Worm (Caenorhabditis elegans): Measurements from ENCODE around the gene lect-2.

Gene lect-2

DNA sequence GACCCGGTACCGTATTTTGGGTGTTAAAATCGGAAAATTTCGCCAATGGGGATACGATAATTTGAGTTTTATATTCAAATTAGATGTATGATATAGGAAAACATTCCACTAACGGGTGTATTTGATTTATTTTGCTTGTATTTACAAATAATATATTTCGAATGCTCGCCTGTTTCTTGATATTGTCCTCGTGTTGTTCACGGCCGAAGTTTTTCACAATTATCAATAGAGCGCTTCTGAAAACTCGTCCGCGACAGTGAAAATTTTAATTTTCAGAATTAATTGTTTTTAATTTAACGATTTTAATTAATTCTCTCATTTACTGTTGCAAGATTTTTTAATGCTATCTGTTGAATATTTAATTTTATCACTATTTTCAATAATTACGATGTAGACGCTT is 29.1 kb downstream of the lect-2 start (continued):
- no peak for TF ChIP-seq Y53G8AR.9 (GFP tag; conservative IDR thresholded peaks at IDR 0.05)
- no peak for TF ChIP-seq nhr-120 (GFP tag; IDR thresholded peaks at IDR 0.05)
- no peak for TF ChIP-seq bed-1 (GFP tag; IDR thresholded peaks at IDR 0.05)
- no peak for TF ChIP-seq nfya-1 (tag; optimal IDR thresholded peaks at IDR 0.05; ENCODE audit: borderline replicate concordance, insufficient read depth)
- peak; percentile 53 for TF ChIP-seq madf-6 (GFP tag; IDR thresholded peaks at IDR 0.05)
- no peak for TF ChIP-seq hsf-1 (GFP tag; IDR thresholded peaks at IDR 0.05)
- TF ChIP-seq D2030.7 (GFP tag; IDR thresholded peaks at IDR 0.05), result peak; percentile 51; the same call in 1 of the 2 replicates
- no peak for TF ChIP-seq egrh-3 (GFP tag; IDR thresholded peaks at IDR 0.05)
- peak; percentile 29 for TF ChIP-seq ceh-27 (GFP tag; optimal IDR thresholded peaks at IDR 0.05)
- TF ChIP-seq efl-1 (GFP tag; optimal IDR thresholded peaks at IDR 0.05), result no peak
- TF ChIP-seq F57C9.4 (tag; optimal IDR thresholded peaks at IDR 0.05), result no peak
- TF ChIP-seq chd-7 (tag; optimal IDR thresholded peaks at IDR 0.05), result no peak

DNA sequence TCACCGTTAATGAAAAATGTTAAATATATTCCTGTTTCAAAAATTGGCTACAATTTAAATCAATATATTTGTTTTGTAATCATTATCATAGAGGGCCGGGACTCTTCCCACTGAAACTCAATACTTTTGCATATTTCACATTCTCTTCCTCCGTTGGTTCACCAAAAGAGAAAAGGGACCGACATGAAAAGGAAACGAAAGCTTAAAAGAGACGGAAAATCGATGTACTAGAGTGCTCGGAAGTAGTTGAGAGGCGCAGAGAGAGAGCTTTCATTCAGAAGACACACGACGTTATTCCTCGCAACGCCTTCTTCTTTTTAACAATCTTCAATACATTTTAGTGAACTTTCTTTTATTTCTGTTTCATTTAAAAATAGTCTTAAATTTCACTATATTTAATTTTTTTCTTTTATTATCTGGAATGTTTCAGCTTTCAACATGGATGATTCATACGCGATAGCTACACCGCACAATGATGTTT is 29.8 kb downstream of the lect-2 start, which contains the start of gene ehs-1:
Gene ehs-1, plus strand, starts transcription at position 431 of the 481 bp plus-strand sequence.
- no peak for TF ChIP-seq lin-54 (GFP tag; optimal IDR thresholded peaks at IDR 0.05)
- no peak for TF ChIP-seq F52B5.7 (tag; optimal IDR thresholded peaks at IDR 0.05)
- TF ChIP-seq nfyb-1 (GFP tag; IDR thresholded peaks at IDR 0.05), result 0 out of 2 replicates have a peak, but pooled peaks have one; percentile 8
- TF ChIP-seq hmg-1.2 (GFP tag; IDR thresholded peaks at IDR 0.05), result 0 out of 2 replicates have a peak, but pooled peaks have one; percentile 4

DNA sequence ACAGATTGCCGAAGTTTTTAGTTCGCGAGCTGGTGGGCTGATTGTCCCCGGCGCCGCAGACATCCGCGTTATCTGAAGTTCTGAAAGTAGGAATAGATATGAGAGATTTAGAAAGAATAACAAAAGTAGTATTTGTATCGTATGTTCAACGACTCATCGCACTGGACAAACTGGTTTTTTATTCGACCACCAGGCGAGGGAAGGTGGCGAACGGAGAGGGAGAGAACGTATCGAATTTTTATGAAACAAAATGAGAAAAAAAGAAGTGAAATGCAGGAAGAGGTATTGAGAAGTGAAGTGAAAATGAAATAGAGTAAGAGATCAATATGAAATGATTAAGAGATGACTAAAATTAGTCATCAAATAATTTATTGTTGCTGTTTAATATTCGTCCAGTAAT is 36.8 kb downstream of the lect-2 start, which contains the start of gene tbc-2:
Gene tbc-2, minus strand, starts transcription at position 80 of the 400 bp plus-strand sequence.
- TF ChIP-seq nhr-80 (tag; optimal IDR thresholded peaks at IDR 0.05) (no peak), nhr-179 (tag; optimal IDR thresholded peaks at IDR 0.05) (no peak), lin-40 (tag; optimal IDR thresholded peaks at IDR 0.05) (no peak), B0336.3 (GFP tag; IDR thresholded peaks at IDR 0.05) (no peak), K12H6.12 (tag; optimal IDR thresholded peaks at IDR 0.05) (no peak), snpc-4 (GFP tag; optimal IDR thresholded peaks at IDR 0.05) (no peak), snpc-4 (tag; optimal IDR thresholded peaks at IDR 0.05) (no peak)

DNA sequence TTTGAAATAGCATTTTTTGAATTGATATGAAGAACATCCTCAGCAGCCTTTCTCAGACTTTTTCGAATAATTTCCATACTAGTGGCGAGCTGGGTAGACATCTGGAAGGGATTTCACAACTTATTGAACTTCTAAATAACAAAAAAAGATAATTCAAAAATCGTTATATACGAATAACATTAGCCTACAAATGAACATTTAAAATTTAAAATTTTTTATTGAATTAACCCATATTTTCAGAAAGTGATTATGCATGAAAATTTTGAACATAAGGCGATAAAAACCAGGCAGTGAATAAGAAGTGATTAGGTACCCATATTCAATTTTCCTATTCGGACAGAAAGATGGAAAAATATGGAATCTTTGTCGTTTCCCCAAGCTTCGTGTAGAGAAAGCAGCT is 38.0 kb downstream of the lect-2 start, which contains the start of gene ZK1248.11:
Gene ZK1248.11, minus strand, starts transcription at position 101 of the 400 bp plus-strand sequence.
- TF ChIP-seq ztf-18 (tag; optimal IDR thresholded peaks at IDR 0.05) (no peak), madf-10 (tag; optimal IDR thresholded peaks at IDR 0.05) (no peak), mel-28 (tag; optimal IDR thresholded peaks at IDR 0.05; ENCODE audit: borderline replicate concordance) (no peak), athp-1 (tag; optimal IDR thresholded peaks at IDR 0.05) (no peak), Y53F4B.3 (GFP tag; IDR thresholded peaks at IDR 0.05) (no peak), sea-2 (GFP tag; IDR thresholded peaks at IDR 0.05) (no peak), F55B11.4 (tag; optimal IDR thresholded peaks at IDR 0.05; ENCODE audit: borderline replicate concordance, insufficient read depth) (no peak), lag-1 (GFP tag; IDR thresholded peaks at IDR 0.05) (no peak), nfyb-1 (GFP tag; IDR thresholded peaks at IDR 0.05) (no peak), lir-1 (GFP tag; conservative IDR thresholded peaks at IDR 0.05) (no peak), let-607 (tag; optimal IDR thresholded peaks at IDR 0.05) (no peak), rpc-1 (optimal IDR thresholded peaks at IDR 0.05) (no peak), rpc-1 (tag; optimal IDR thresholded peaks at IDR 0.05) (no peak), hlh-12 (tag; optimal IDR thresholded peaks at IDR 0.05) (no peak), F49E8.2 (tag; optimal IDR thresholded peaks at IDR 0.05; ENCODE audit: insufficient read depth) (no peak), ztf-22 (GFP tag; optimal IDR thresholded peaks at IDR 0.05) (no peak)
